Worm (Caenorhabditis elegans): ENCODE measurements around the gene Y41D4B.15.

ce11 chrIV:1563476-1564131, at the start of gene Y41D4B.15:
- no peak for TF ChIP-seq unc-62 (GFP tag; optimal IDR thresholded peaks at IDR 0.05)
- TF ChIP-seq hmg-11 (tag; optimal IDR thresholded peaks at IDR 0.05) = no peak
- no peak for TF ChIP-seq ama-1 (optimal IDR thresholded peaks at IDR 0.05)
- no peak for TF ChIP-seq nfya-1 (tag; optimal IDR thresholded peaks at IDR 0.05; ENCODE audit: insufficient read depth)
- no peak for TF ChIP-seq fkh-10 (GFP tag; optimal IDR thresholded peaks at IDR 0.05)
- no peak for TF ChIP-seq unc-39 (tag; optimal IDR thresholded peaks at IDR 0.05)
- TF ChIP-seq sea-2 (GFP tag; optimal IDR thresholded peaks at IDR 0.05) = no peak
- TF ChIP-seq zag-1 (tag; optimal IDR thresholded peaks at IDR 0.05) = no peak
- no peak for TF ChIP-seq snpc-4 (tag; optimal IDR thresholded peaks at IDR 0.05)
- TF ChIP-seq ceh-82 (tag; optimal IDR thresholded peaks at IDR 0.05) = no peak
